Fruit fly (Drosophila melanogaster): ENCODE data around the gene CG2528.

DNA sequence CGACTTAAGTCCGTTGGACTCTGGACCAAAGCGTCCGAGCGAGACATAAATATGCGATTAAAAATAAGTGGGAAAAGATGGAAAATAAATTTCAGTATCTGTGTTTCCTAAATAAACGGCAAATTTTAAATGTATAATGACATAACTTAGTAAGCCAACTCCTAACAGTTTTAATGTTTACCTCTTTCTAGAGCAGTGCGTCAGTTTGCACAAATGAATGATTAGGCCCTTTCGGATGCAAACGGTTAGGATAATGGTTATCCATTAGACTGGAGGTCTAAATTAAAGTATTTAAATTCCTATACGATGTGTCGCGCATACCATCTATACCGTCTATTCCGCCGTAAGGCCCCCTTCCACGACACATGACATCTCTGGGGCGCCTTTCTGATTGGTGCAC lies at the start of gene CG2528:
- TF ChIP-seq CG10631 (GFP tag; optimal IDR thresholded peaks at IDR 0.05) (no peak), CG9139 (GFP tag; optimal IDR thresholded peaks at IDR 0.05) (no peak), CG3919 (GFP tag; optimal IDR thresholded peaks at IDR 0.05) (no peak), fd85E (GFP tag; optimal IDR thresholded peaks at IDR 0.05) (no peak), CG4318 (GFP tag; optimal IDR thresholded peaks at IDR 0.05) (no peak), CG10669 (GFP tag; optimal IDR thresholded peaks at IDR 0.05) (no peak)
